Fruit fly (Drosophila melanogaster) whole organism, pupa: ENCODE measurements around the gene CG14309.

Experiments used
- CG10348 ChIP-seq: fragments of 200-800 bp; sonication (Bioruptor generic); IDR thresholded peaks from 2 replicates; pipeline ENCODE4 v1.3.6; 2022; ENCODE audit warnings: missing biosample characterization, missing genetic modification characterization
- CG12605 ChIP-seq: fragments of 200-800 bp; sonication (Bioruptor generic); IDR thresholded peaks from 2 replicates; pipeline ENCODE4 v1.3.6; 2022; ENCODE audit warnings: missing biosample characterization, missing genetic modification characterization
- CG13204 ChIP-seq: fragments of 200-800 bp; sonication (Bioruptor generic); optimal IDR thresholded peaks from 2 replicates; lab custom pipeline; 2018; ENCODE audit warnings: missing biosample characterization, mild to moderate bottlenecking, missing genetic modification characterization, moderate library complexity
- CG14655 ChIP-seq: fragments of 200-800 bp; sonication (Bioruptor generic); optimal IDR thresholded peaks from 3 replicates; lab custom pipeline; 2017; ENCODE audit warnings: mild to moderate bottlenecking, missing biosample characterization, missing genetic modification reagents, missing genetic modification characterization
- CG15710 ChIP-seq: fragments of 200-800 bp; sonication (Bioruptor generic); optimal IDR thresholded peaks from 2 replicates; lab custom pipeline; 2018; ENCODE audit warnings: missing biosample characterization, mild to moderate bottlenecking, missing genetic modification characterization, moderate library complexity
- CG17806 ChIP-seq: fragments of 200-800 bp; sonication (Bioruptor generic); optimal IDR thresholded peaks from 2 replicates; lab custom pipeline; 2018; ENCODE audit warnings: missing biosample characterization, mild to moderate bottlenecking, missing genetic modification characterization, moderate library complexity
- CG32121 ChIP-seq: fragments of 200-800 bp; sonication (Bioruptor generic); IDR thresholded peaks from 2 replicates; pipeline ENCODE4 v1.3.6; 2022; ENCODE audit warnings: missing biosample characterization, missing genetic modification characterization
- CG34367 ChIP-seq: fragments of 200-800 bp; sonication (Bioruptor generic); optimal IDR thresholded peaks from 2 replicates; lab custom pipeline; 2018; ENCODE audit warnings: missing biosample characterization, mild to moderate bottlenecking, missing genetic modification characterization
- CG4496 ChIP-seq: fragments of 200-800 bp; sonication (Bioruptor generic); IDR thresholded peaks from 3 replicates; pipeline ENCODE4 v1.3.6; 2022; ENCODE audit warnings: missing biosample characterization, missing genetic modification characterization
- CG8159 ChIP-seq: fragments of 200-800 bp; sonication (Bioruptor generic); optimal IDR thresholded peaks from 3 replicates; lab custom pipeline; 2018; ENCODE audit warnings: missing biosample characterization, mild to moderate bottlenecking, missing genetic modification characterization, moderate library complexity
- CG8301 ChIP-seq: fragments of 200-800 bp; sonication (Bioruptor generic); optimal IDR thresholded peaks from 2 replicates; lab custom pipeline; 2018; ENCODE audit warnings: missing biosample characterization, mild to moderate bottlenecking, missing genetic modification characterization
- CG9948 ChIP-seq: fragments of 200-800 bp; sonication (Bioruptor generic); optimal IDR thresholded peaks from 2 replicates; lab custom pipeline; 2018; ENCODE audit warnings: missing biosample characterization, mild to moderate bottlenecking, missing genetic modification characterization, moderate library complexity
- D1 ChIP-seq: fragments of 200-800 bp; sonication (Bioruptor generic); optimal IDR thresholded peaks from 2 replicates; lab custom pipeline; 2018; ENCODE audit warnings: missing biosample characterization, mild to moderate bottlenecking, missing genetic modification characterization, moderate library complexity
- EcR ChIP-seq: fragments of 200-800 bp; sonication (Bioruptor generic); optimal IDR thresholded peaks from 3 replicates; lab custom pipeline; 2019; ENCODE audit warnings: missing biosample characterization, missing genetic modification characterization, mild to moderate bottlenecking, moderate library complexity, missing genetic modification reagents
- Ets98B ChIP-seq: fragments of 200-800 bp; sonication (Bioruptor generic); IDR thresholded peaks from 2 replicates; pipeline ENCODE4 v1.3.6; 2022; ENCODE audit warnings: missing biosample characterization, missing genetic modification characterization
- Pif1A ChIP-seq: fragments of 200-800 bp; sonication (Bioruptor generic); optimal IDR thresholded peaks from 3 replicates; lab custom pipeline; 2016; ENCODE audit warnings: missing biosample characterization, missing genetic modification characterization
- Pif1B ChIP-seq: fragments of 200-800 bp; sonication (Bioruptor generic); optimal IDR thresholded peaks from 3 replicates; lab custom pipeline; 2016; ENCODE audit warnings: missing biosample characterization, missing genetic modification characterization
- Snoo ChIP-seq: fragments of 200-800 bp; sonication (Bioruptor generic); optimal IDR thresholded peaks from 3 replicates; lab custom pipeline; 2017; ENCODE audit warnings: missing biosample characterization, mild to moderate bottlenecking, missing genetic modification characterization, inconsistent platforms
- fd96Ca ChIP-seq: fragments of 200-800 bp; sonication (Bioruptor generic); IDR thresholded peaks from 3 replicates; pipeline ENCODE4 v1.3.6; 2022; ENCODE audit warnings: missing biosample characterization, missing genetic modification characterization
- gl ChIP-seq: fragments of 200-800 bp; sonication (Bioruptor generic); optimal IDR thresholded peaks from 2 replicates; lab custom pipeline; 2018; ENCODE audit warnings: missing biosample characterization, mild to moderate bottlenecking, missing genetic modification characterization
- rn ChIP-seq: fragments of 200-800 bp; sonication (Bioruptor generic); IDR thresholded peaks from 2 replicates; pipeline ENCODE4 v1.3.6; 2022; ENCODE audit warnings: missing biosample characterization, missing genetic modification characterization

Gene CG14309

dm6 chr3R:18355781-18356180 is 29.1 kb downstream of the CG14309 start:
- TF ChIP-seq CG34367 (tag; lab: Kevin White, UChicago) (no peak), gl (tag; lab: Kevin White, UChicago) (no peak), D1 (tag; lab: Kevin White, UChicago) (no peak), CG13204 (GFP tag; lab: Kevin White, UChicago) (no peak), rn (GFP tag; lab: Robert Waterston, UW) (no peak), CG32121 (GFP tag; lab: Robert Waterston, UW) (no peak), Pif1A (no peak), Ets98B (GFP tag; lab: Robert Waterston, UW) (no peak), CG8159 (tag; lab: Kevin White, UChicago) (no peak), CG14655 (GFP tag; lab: Kevin White, UChicago) (no peak), CG8301 (tag; lab: Kevin White, UChicago) (no peak), CG12605 (no peak), Pif1B (GFP tag; lab: Kevin White, UChicago) (no peak), CG10348 (GFP tag; lab: Robert Waterston, UW) (no peak), Snoo (no peak), CG9948 (tag; lab: Kevin White, UChicago) (no peak), CG17806 (tag; lab: Kevin White, UChicago) (no peak), fd96Ca (GFP tag; lab: Robert Waterston, UW) (no peak), CG15710 (tag; lab: Kevin White, UChicago) (no peak), EcR (no peak)

DNA sequence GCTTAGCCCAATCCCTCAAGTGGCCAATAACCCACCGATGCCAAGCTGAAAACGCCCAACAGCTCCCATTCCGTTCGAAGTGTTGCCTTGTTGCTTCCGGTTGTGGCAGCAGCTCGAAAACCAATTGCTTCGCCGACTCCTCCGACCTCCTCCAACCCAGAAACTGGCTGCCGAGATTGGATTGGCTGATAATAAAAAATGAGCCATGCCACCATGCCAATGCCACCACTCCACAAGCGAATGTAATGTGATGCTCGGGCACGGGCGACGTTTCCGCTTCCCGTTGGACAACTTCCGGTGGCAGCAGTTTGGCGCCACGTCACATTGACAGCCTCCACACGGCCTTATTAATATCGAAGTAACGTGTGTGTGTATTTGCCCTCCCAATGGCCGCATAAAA is 46.4 kb downstream of the CG14309 start:
- TF ChIP-seq Snoo (no peak), CG10348 (GFP tag; lab: Robert Waterston, UW) (no peak), CG15710 (tag; lab: Kevin White, UChicago) (no peak), Pif1A (no peak), Ets98B (GFP tag; lab: Robert Waterston, UW) (no peak), D1 (tag; lab: Kevin White, UChicago) (no peak), CG9948 (tag; lab: Kevin White, UChicago) (no peak), CG32121 (GFP tag; lab: Robert Waterston, UW) (no peak), CG13204 (GFP tag; lab: Kevin White, UChicago) (no peak), CG4496 (GFP tag; lab: Robert Waterston, UW) (no peak), rn (GFP tag; lab: Robert Waterston, UW) (no peak), EcR (no peak), fd96Ca (GFP tag; lab: Robert Waterston, UW) (no peak), CG34367 (tag; lab: Kevin White, UChicago) (no peak), CG14655 (GFP tag; lab: Kevin White, UChicago) (no peak), Pif1B (GFP tag; lab: Kevin White, UChicago) (no peak), CG8159 (tag; lab: Kevin White, UChicago) (no peak), CG8301 (tag; lab: Kevin White, UChicago) (no peak), CG17806 (tag; lab: Kevin White, UChicago) (no peak), CG12605 (no peak)
